Worm (Caenorhabditis elegans): ENCODE results near the gene cyp-33E2.

cyp-33E2 gene

DNA sequence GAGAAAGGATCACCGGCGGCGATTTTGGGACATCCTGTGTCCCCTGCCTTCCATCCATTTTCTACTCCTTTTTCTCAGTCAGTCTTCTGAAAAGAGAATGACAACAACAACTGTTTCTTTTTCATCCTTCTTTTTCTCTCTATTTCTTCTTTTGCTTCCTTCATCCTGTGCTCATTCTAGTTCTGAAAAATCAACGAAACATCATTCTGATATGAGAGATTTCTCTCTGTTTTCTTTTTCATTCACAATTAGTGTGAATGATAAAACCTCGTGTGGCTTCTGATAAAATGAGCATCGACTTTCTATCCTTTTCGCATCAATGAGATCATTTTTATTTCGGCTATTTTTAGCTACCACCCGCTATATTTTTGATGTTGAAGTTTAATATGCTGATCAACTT lies 6.9 kb upstream of the cyp-33E2 start:
- TF ChIP-seq C34B4.2 (tag; optimal IDR thresholded peaks at IDR 0.05) (no peak), nhr-84 (tag; optimal IDR thresholded peaks at IDR 0.05) (no peak), ceh-63 (GFP tag; optimal IDR thresholded peaks at IDR 0.05) (no peak), lin-35 (GFP tag; optimal IDR thresholded peaks at IDR 0.05) (no peak), mdl-1 (tag; optimal IDR thresholded peaks at IDR 0.05) (no peak), ceh-82 (tag; optimal IDR thresholded peaks at IDR 0.05) (no peak), sup-37 (GFP tag; optimal IDR thresholded peaks at IDR 0.05) (no peak), mab-9 (GFP tag; IDR thresholded peaks at IDR 0.05) (no peak), elt-2 (tag; optimal IDR thresholded peaks at IDR 0.05) (no peak), xbp-1 (tag; optimal IDR thresholded peaks at IDR 0.05) (no peak), pax-3 (tag; optimal IDR thresholded peaks at IDR 0.05) (no peak), blmp-1 (tag; optimal IDR thresholded peaks at IDR 0.05) (no peak), tlp-1 (tag; optimal IDR thresholded peaks at IDR 0.05) (no peak), ama-1 (optimal IDR thresholded peaks at IDR 0.05) (no peak), nhr-85 (tag) (no peak), lin-13 (GFP tag; optimal IDR thresholded peaks at IDR 0.05) (no peak), nhr-71 (tag; optimal IDR thresholded peaks at IDR 0.05) (peak; percentile 89), nhr-90 (tag; optimal IDR thresholded peaks at IDR 0.05; ENCODE audit: poor library complexity) (no peak), C16A3.4 (tag; optimal IDR thresholded peaks at IDR 0.05) (no peak), skn-1 (tag; optimal IDR thresholded peaks at IDR 0.05) (no peak), ceh-90 (tag; optimal IDR thresholded peaks at IDR 0.05) (no peak), grh-1 (GFP tag; IDR thresholded peaks at IDR 0.05) (no peak), isw-1 (GFP tag; IDR thresholded peaks at IDR 0.05) (no peak), zip-4 (GFP tag; optimal IDR thresholded peaks at IDR 0.05) (no peak), sptf-1 (tag; optimal IDR thresholded peaks at IDR 0.05) (no peak), ztf-4 (tag; optimal IDR thresholded peaks at IDR 0.05) (no peak), pqm-1 (tag; optimal IDR thresholded peaks at IDR 0.05) (no peak), dsc-1 (tag; optimal IDR thresholded peaks at IDR 0.05) (no peak), unc-86 (tag; optimal IDR thresholded peaks at IDR 0.05) (no peak), hlh-4 (tag; optimal IDR thresholded peaks at IDR 0.05) (no peak), rnt-1 (tag; optimal IDR thresholded peaks at IDR 0.05) (peak; percentile 43), ceh-88 (GFP tag; IDR thresholded peaks at IDR 0.05) (no peak), snu-23 (GFP tag; optimal IDR thresholded peaks at IDR 0.05) (peak; percentile 57), ztf-11 (tag; optimal IDR thresholded peaks at IDR 0.05) (no peak), mef-2 (tag; optimal IDR thresholded peaks at IDR 0.05) (peak; percentile 80), unc-130 (tag; optimal IDR thresholded peaks at IDR 0.05) (no peak), nhr-12 (tag; optimal IDR thresholded peaks at IDR 0.05) (no peak), F16B12.6 (tag; optimal IDR thresholded peaks at IDR 0.05) (no peak), zag-1 (tag; optimal IDR thresholded peaks at IDR 0.05) (no peak), nhr-11 (tag; optimal IDR thresholded peaks at IDR 0.05) (peak; percentile 45), lin-14 (GFP tag; optimal IDR thresholded peaks at IDR 0.05) (peak; percentile 79), fkh-10 (GFP tag; optimal IDR thresholded peaks at IDR 0.05) (no peak), elt-3 (tag; optimal IDR thresholded peaks at IDR 0.05) (no peak), hpl-2 (GFP tag; optimal IDR thresholded peaks at IDR 0.05) (no peak), lin-39 (tag; optimal IDR thresholded peaks at IDR 0.05) (peak; percentile 44), ceh-8 (GFP tag; optimal IDR thresholded peaks at IDR 0.05) (no peak), tbx-2 (tag; optimal IDR thresholded peaks at IDR 0.05) (peak; percentile 20), fos-1 (tag; optimal IDR thresholded peaks at IDR 0.05) (no peak), snpc-4 (tag; optimal IDR thresholded peaks at IDR 0.05) (no peak), aly-2 (tag; optimal IDR thresholded peaks at IDR 0.05) (no peak), lsy-2 (tag; optimal IDR thresholded peaks at IDR 0.05) (peak; percentile 59 to 71), nhr-47 (tag; optimal IDR thresholded peaks at IDR 0.05) (peak; percentile 26), vab-15 (tag; optimal IDR thresholded peaks at IDR 0.05) (no peak), nhr-28 (tag; optimal IDR thresholded peaks at IDR 0.05) (no peak), egl-27 (tag; optimal IDR thresholded peaks at IDR 0.05) (no peak)
